Worm (Caenorhabditis elegans) whole organism, L4/young adult: Measurements from ENCODE around the gene acd-4.

Experiments
- W03F9.2 ChIP-seq: fragments of 150-350 bp; optimal IDR thresholded peaks from 2 replicates; lab custom pipeline; 2014; ENCODE audit warnings: missing biosample characterization, missing genetic modification characterization
- him-1 ChIP-seq: sonication (generic microtip); optimal IDR thresholded peaks from 2 replicates; lab custom pipeline; 2016; ENCODE audit warnings: missing genotype, missing genetic modification reagents, missing genetic modification characterization, missing compliant biosample characterization

DNA sequence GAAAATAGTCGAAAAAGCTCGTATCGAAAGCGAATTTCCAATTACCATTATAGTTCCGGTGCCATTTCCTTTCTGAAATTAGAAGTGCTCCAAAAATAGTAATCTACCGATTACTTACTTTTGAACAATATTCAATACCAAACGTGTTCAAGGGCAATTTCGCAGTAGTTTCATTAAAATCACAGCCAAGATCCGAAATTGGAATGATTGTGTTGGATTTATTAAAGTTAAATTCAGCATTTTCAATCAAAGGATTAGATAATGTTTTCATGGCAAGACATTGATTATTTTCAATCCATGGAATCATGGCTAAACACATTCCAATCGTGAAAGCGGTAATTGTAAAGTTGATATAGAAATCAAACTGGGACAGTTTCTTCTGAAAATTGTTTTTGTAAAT lies 5.2 kb upstream of the acd-4 start:
- TF ChIP-seq him-1 (no peak), W03F9.2 (no peak)
